Worm (Caenorhabditis elegans) whole organism, L1 larva: ENCODE data around the gene F49H6.17.

Source experiments
- Y116A8C.19 ChIP-seq: sonication (generic microtip); optimal IDR thresholded peaks from 2 replicates; lab custom pipeline; 2016; ENCODE audit warnings: missing compliant biosample characterization, missing genetic modification characterization, borderline replicate concordance
- ceh-63 ChIP-seq: fragments of 200-800 bp; sonication (Bioruptor generic); optimal IDR thresholded peaks from 2 replicates; lab custom pipeline; 2018; ENCODE audit warnings: mild to moderate bottlenecking, missing genetic modification characterization, missing compliant biosample characterization
- dpl-1 ChIP-seq, 3 experiments: fragments of 150-350 bp in 2 of 3; sonication (generic microtip) in 1 of 3; optimal IDR thresholded peaks; 2 replicates each; lab custom pipeline; 2014 to 2017; ENCODE audit warnings: missing biosample characterization in 3 of 3, missing genetic modification characterization in 3 of 3, missing genetic modification reagents in 3 of 3
- fkh-10 ChIP-seq: sonication (generic microtip); optimal IDR thresholded peaks from 2 replicates; lab custom pipeline; 2017; ENCODE audit warnings: missing biosample characterization, missing genetic modification reagents, missing genetic modification characterization
- nhr-11 ChIP-seq: fragments of 150-350 bp; optimal IDR thresholded peaks from 2 replicates; lab custom pipeline; 2014; ENCODE audit warnings: missing biosample characterization, missing genetic modification characterization
- nhr-76 ChIP-seq: sonication (generic microtip); optimal IDR thresholded peaks from 2 replicates; lab custom pipeline; 2017; ENCODE audit warnings: missing biosample characterization, missing genetic modification characterization
- nhr-77 ChIP-seq: fragments of 150-350 bp; optimal IDR thresholded peaks from 2 replicates; lab custom pipeline; 2014; ENCODE audit warnings: missing biosample characterization, missing genetic modification characterization
- pqm-1 ChIP-seq: sonication (generic microtip); optimal IDR thresholded peaks from 3 replicates; lab custom pipeline; 2017; ENCODE audit warnings: missing biosample characterization, missing genetic modification characterization
- rnt-1 ChIP-seq: sonication (generic microtip); optimal IDR thresholded peaks from 2 replicates; lab custom pipeline; 2016; ENCODE audit warnings: mild to moderate bottlenecking, missing genetic modification characterization, moderate library complexity, missing compliant biosample characterization
- snpc-4 ChIP-seq: fragments of 150-350 bp; optimal IDR thresholded peaks from 2 replicates; lab custom pipeline; 2014; ENCODE audit warnings: missing biosample characterization, missing genetic modification characterization

- no peak for TF ChIP-seq rnt-1 (tag; lab: Kevin White, UChicago)
- TF ChIP-seq snpc-4 (tag; lab: Kevin White, UChicago), result no peak
- TF ChIP-seq Y116A8C.19 (tag; lab: Kevin White, UChicago), result no peak
- TF ChIP-seq nhr-77 (tag; lab: Kevin White, UChicago), result no peak
- no peak for TF ChIP-seq ceh-63 (GFP tag; lab: Kevin White, UChicago)
- TF ChIP-seq fkh-10 (GFP tag; lab: Kevin White, UChicago), result no peak
- TF ChIP-seq nhr-76 (tag; lab: Kevin White, UChicago), result no peak
- no peak for TF ChIP-seq pqm-1
- no peak for TF ChIP-seq nhr-11 (tag; lab: Kevin White, UChicago)
- no peak for TF ChIP-seq dpl-1 (GFP tag; optimal IDR thresholded peaks at IDR 0.05; lab: Kevin White, UChicago)
These were observed 32.8 kb upstream of the F49H6.17 start, which contains the start of gene Y102A5C.40 for ce11 chrV:16987035-16987434.
